Fruit fly (Drosophila melanogaster): ENCODE measurements around the gene CG17075.

The CG17075 gene

dm6 chr2L:250507-251215, 16.6 kb downstream of the CG17075 start, which contains the start of gene kis (continued):
- no peak for TF ChIP-seq eve (GFP tag; optimal IDR thresholded peaks at IDR 0.05)
- no peak for TF ChIP-seq Nf-YA (GFP tag; IDR thresholded peaks at IDR 0.05)
- no peak for TF ChIP-seq CG1024 (GFP tag; IDR thresholded peaks at IDR 0.05)
- no peak for TF ChIP-seq Hmx (GFP tag; optimal IDR thresholded peaks at IDR 0.05)
- no peak for TF ChIP-seq nau (GFP tag; optimal IDR thresholded peaks at IDR 0.05)
- TF ChIP-seq CG16863 (GFP tag; optimal IDR thresholded peaks at IDR 0.05): no peak
- peak; percentile 87 for TF ChIP-seq Aef1 (GFP tag; IDR thresholded peaks at IDR 0.05)
- peak; percentile 90 for TF ChIP-seq Dref (GFP tag; IDR thresholded peaks at IDR 0.05)
- TF ChIP-seq cwo (GFP tag; optimal IDR thresholded peaks at IDR 0.05): peak; percentile 36
- TF ChIP-seq dimm (GFP tag; IDR thresholded peaks at IDR 0.05): no peak
- TF ChIP-seq esg (GFP tag; conservative IDR thresholded peaks at IDR 0.05): no peak
- TF ChIP-seq CG12744 (GFP tag; optimal IDR thresholded peaks at IDR 0.05): peak; percentile 17
- no peak for TF ChIP-seq Usf (GFP tag; optimal IDR thresholded peaks at IDR 0.05)
- TF ChIP-seq CG15479 (GFP tag; optimal IDR thresholded peaks at IDR 0.05): no peak
- TF ChIP-seq Poxn (GFP tag; IDR thresholded peaks at IDR 0.05): no peak
- no peak for TF ChIP-seq CG10321 (GFP tag; IDR thresholded peaks at IDR 0.05)
- peak; percentile 47 for TF ChIP-seq CG10147 (GFP tag; optimal IDR thresholded peaks at IDR 0.05)
- no peak for TF ChIP-seq CG17612 (GFP tag; IDR thresholded peaks at IDR 0.05)
- no peak for TF ChIP-seq C15 (GFP tag; IDR thresholded peaks at IDR 0.05)
- peak; percentile 9 for TF ChIP-seq CG12071 (GFP tag; optimal IDR thresholded peaks at IDR 0.05)
- peak; percentile 68 for TF ChIP-seq gsb-n (tag; optimal IDR thresholded peaks at IDR 0.05)
- no peak for TF ChIP-seq ftz-f1 (GFP tag; optimal IDR thresholded peaks at IDR 0.05)
- peak; percentile 57 for TF ChIP-seq Abd-B (GFP tag; optimal IDR thresholded peaks at IDR 0.05)
- TF ChIP-seq twi (tag; optimal IDR thresholded peaks at IDR 0.05): peak; percentile 12
- no peak for TF ChIP-seq CG9609 (GFP tag; optimal IDR thresholded peaks at IDR 0.05)
- TF ChIP-seq CG5953 (GFP tag; IDR thresholded peaks at IDR 0.05): no peak
- TF ChIP-seq CG2116 (GFP tag; optimal IDR thresholded peaks at IDR 0.05): peak; percentile 79
- peak; percentile 27 for TF ChIP-seq CG18011 (GFP tag; optimal IDR thresholded peaks at IDR 0.05)
- peak; percentile 70 for TF ChIP-seq HmgD (GFP tag; optimal IDR thresholded peaks at IDR 0.05)
- TF ChIP-seq ase (GFP tag; IDR thresholded peaks at IDR 0.05): no peak
- no peak for TF ChIP-seq tup (GFP tag; optimal IDR thresholded peaks at IDR 0.05)
- peak; percentile 58 for TF ChIP-seq Myb (GFP tag; optimal IDR thresholded peaks at IDR 0.05)
- peak; percentile 8 for TF ChIP-seq CG8388 (GFP tag; optimal IDR thresholded peaks at IDR 0.05)
- TF ChIP-seq Scr (GFP tag; IDR thresholded peaks at IDR 0.05; ENCODE audit: partially characterized antibody): peak; percentile 97
- TF ChIP-seq sim (GFP tag; IDR thresholded peaks at IDR 0.05): no peak
- TF ChIP-seq grn (GFP tag; optimal IDR thresholded peaks at IDR 0.05): no peak
- TF ChIP-seq rib (GFP tag; IDR thresholded peaks at IDR 0.05): no peak
- TF ChIP-seq kay (GFP tag; optimal IDR thresholded peaks at IDR 0.05): no peak
- TF ChIP-seq Deaf1 (tag; optimal IDR thresholded peaks at IDR 0.05): peak; percentile 35
- TF ChIP-seq CG11723 (GFP tag; optimal IDR thresholded peaks at IDR 0.05): no peak
- TF ChIP-seq fd64A (GFP tag; optimal IDR thresholded peaks at IDR 0.05): no peak
- peak; percentile 98 for TF ChIP-seq knrl (GFP tag; IDR thresholded peaks at IDR 0.05; ENCODE audit: partially characterized antibody)
- TF ChIP-seq az2 (GFP tag; optimal IDR thresholded peaks at IDR 0.05): peak; percentile 52
- TF ChIP-seq ap (GFP tag; IDR thresholded peaks at IDR 0.05): no peak
- peak; percentile 76 for TF ChIP-seq gro (GFP tag; optimal IDR thresholded peaks at IDR 0.05)
- 0 out of 3 replicates have a peak, but pooled peaks have one; percentile 14 for TF ChIP-seq H15 (GFP tag; IDR thresholded peaks at IDR 0.05)
- peak; percentile 43 for TF ChIP-seq Dad (GFP tag; optimal IDR thresholded peaks at IDR 0.05)
- no peak for TF ChIP-seq ara (GFP tag; IDR thresholded peaks at IDR 0.05)
- peak; percentile 54 for TF ChIP-seq gfzf (GFP tag; optimal IDR thresholded peaks at IDR 0.05)
- TF ChIP-seq Ada2b (GFP tag; IDR thresholded peaks at IDR 0.05): no peak
- TF ChIP-seq zf30C (GFP tag; optimal IDR thresholded peaks at IDR 0.05): no peak
